Worm (Caenorhabditis elegans) whole organism, L1 larva: ENCODE measurements around the gene C07G2.5.
A peak's percentile ranks its signal among the peaks of the same experiment; 100 is the strongest.

Source experiments
- C04F5.9 ChIP-seq: sonication (generic microtip); optimal IDR thresholded peaks from 2 replicates; lab custom pipeline; 2016; ENCODE audit warnings: missing genetic modification characterization, missing compliant biosample characterization
- C16A3.4 ChIP-seq: fragments of 150-350 bp; optimal IDR thresholded peaks from 2 replicates; lab custom pipeline; 2014; ENCODE audit warnings: missing biosample characterization, missing genetic modification characterization
- C34B4.2 ChIP-seq: sonication (generic microtip); optimal IDR thresholded peaks from 2 replicates; lab custom pipeline; 2017; ENCODE audit warnings: mild to moderate bottlenecking, missing genetic modification characterization, missing compliant biosample characterization
- ceh-8 ChIP-seq: fragments of 200-800 bp; sonication (Bioruptor generic); optimal IDR thresholded peaks from 2 replicates; lab custom pipeline; 2018; ENCODE audit warnings: mild to moderate bottlenecking, missing genetic modification characterization, moderate library complexity, missing compliant biosample characterization
- ces-1 ChIP-seq: fragments of 150-350 bp; optimal IDR thresholded peaks from 2 replicates; lab custom pipeline; 2014; ENCODE audit warnings: missing biosample characterization, missing genetic modification reagents, missing genetic modification characterization
- dpl-1 ChIP-seq, 3 experiments: fragments of 150-350 bp in 2 of 3; sonication (generic microtip) in 1 of 3; optimal IDR thresholded peaks; 2 replicates each; lab custom pipeline; 2014 to 2017; ENCODE audit warnings: missing biosample characterization in 3 of 3, missing genetic modification characterization in 3 of 3, missing genetic modification reagents in 3 of 3
- efl-1 ChIP-seq, 4 experiments: fragments of 150-350 bp; optimal IDR thresholded peaks in 3 of 4; peaks in 1 of 4; 1 replicate in 1 of 4; 2 replicates in 3 of 4; lab custom pipeline; 2014; ENCODE audit warnings: missing biosample characterization in 2 of 4, missing genetic modification characterization in 2 of 4, missing genetic modification reagents in 2 of 4
- efl-3 ChIP-seq: fragments of 200-800 bp; sonication (Bioruptor generic); optimal IDR thresholded peaks from 2 replicates; lab custom pipeline; 2018; ENCODE audit warnings: mild to moderate bottlenecking, missing genetic modification characterization, missing compliant biosample characterization
- egl-13 ChIP-seq: sonication (generic microtip); optimal IDR thresholded peaks from 2 replicates; lab custom pipeline; 2016; ENCODE audit warnings: missing genotype, missing genetic modification reagents, missing genetic modification characterization, missing compliant biosample characterization
- egl-27 ChIP-seq, 2 experiments: fragments of 150-350 bp in 1 of 2; sonication (generic microtip); optimal IDR thresholded peaks; 3 replicates each; lab custom pipeline; 2017 to 2018; ENCODE audit warnings: missing biosample characterization in 2 of 2, missing genetic modification characterization in 2 of 2, missing genetic modification reagents in 2 of 2
- elt-2 ChIP-seq: sonication (generic microtip); optimal IDR thresholded peaks from 2 replicates; lab custom pipeline; 2016; ENCODE audit warnings: missing genetic modification characterization, mild to moderate bottlenecking, inconsistent platforms, missing compliant biosample characterization, missing genetic modification reagents
- elt-3 ChIP-seq, 6 experiments: fragments of 150-350 bp in 1 of 6; sonication (generic microtip); optimal IDR thresholded peaks; 2 replicates each; lab custom pipeline; 2017 to 2018; ENCODE audit warnings: missing biosample characterization in 6 of 6, missing genetic modification characterization in 6 of 6, inconsistent platforms in 1 of 6
- fkh-8 ChIP-seq: sonication (generic microtip); optimal IDR thresholded peaks from 2 replicates; lab custom pipeline; 2016; ENCODE audit warnings: mild to moderate bottlenecking, missing genetic modification characterization, missing compliant biosample characterization
- fos-1 ChIP-seq: fragments of 150-350 bp; optimal IDR thresholded peaks from 2 replicates; lab custom pipeline; 2014; ENCODE audit warnings: missing biosample characterization, missing genetic modification characterization
- grh-1 ChIP-seq: fragments of 200-800 bp; sonication (Bioruptor generic); IDR thresholded peaks from 2 replicates; pipeline ENCODE4 v1.3.6; 2022; ENCODE audit warnings: missing genetic modification reagents, missing genetic modification characterization, missing compliant biosample characterization
- hlh-4 ChIP-seq: sonication (generic microtip); optimal IDR thresholded peaks from 2 replicates; lab custom pipeline; 2016; ENCODE audit warnings: mild to moderate bottlenecking, missing genetic modification characterization, missing compliant biosample characterization
- hpl-2 ChIP-seq: fragments of 150-350 bp; optimal IDR thresholded peaks from 2 replicates; lab custom pipeline; 2014; ENCODE audit warnings: missing biosample characterization, missing genetic modification reagents, missing genetic modification characterization
- lin-14 ChIP-seq: fragments of 200-800 bp; sonication (Bioruptor generic); optimal IDR thresholded peaks from 2 replicates; lab custom pipeline; 2018; ENCODE audit warnings: mild to moderate bottlenecking, missing genetic modification characterization, moderate library complexity, missing compliant biosample characterization
- lin-35 ChIP-seq, 2 experiments: fragments of 150-350 bp; optimal IDR thresholded peaks; 2 replicates each; lab custom pipeline; 2014; ENCODE audit warnings: missing biosample characterization in 2 of 2, missing genetic modification characterization in 2 of 2, missing genetic modification reagents in 2 of 2
- lir-3 ChIP-seq: sonication (generic microtip); optimal IDR thresholded peaks from 2 replicates; lab custom pipeline; 2016; ENCODE audit warnings: mild to moderate bottlenecking, missing genetic modification characterization, moderate library complexity, missing compliant biosample characterization; ENCODE audit not compliant: poor library complexity
- lsy-2 ChIP-seq, 2 experiments: fragments of 150-350 bp; optimal IDR thresholded peaks; 2 replicates each; lab custom pipeline; 2014; ENCODE audit warnings: missing biosample characterization in 2 of 2, missing genetic modification characterization in 2 of 2
- mdl-1 ChIP-seq, 2 experiments: fragments of 150-350 bp; optimal IDR thresholded peaks; 2 replicates each; lab custom pipeline; 2014 to 2017; ENCODE audit warnings: missing biosample characterization in 2 of 2, missing genetic modification characterization in 2 of 2, inconsistent platforms in 1 of 2
- mep-1 ChIP-seq: fragments of 150-350 bp; optimal IDR thresholded peaks from 2 replicates; lab custom pipeline; 2014; ENCODE audit warnings: missing biosample characterization, missing genetic modification characterization
- nhr-19 ChIP-seq: fragments of 200-800 bp; sonication (Bioruptor generic); conservative IDR thresholded peaks from 2 replicates; pipeline ENCODE4 v1.3.6; 2022; ENCODE audit warnings: missing genetic modification characterization, missing compliant biosample characterization
- nhr-20 ChIP-seq: sonication (generic microtip); optimal IDR thresholded peaks from 2 replicates; lab custom pipeline; 2016; ENCODE audit warnings: mild to moderate bottlenecking, missing genetic modification characterization, missing compliant biosample characterization
- nhr-237 ChIP-seq: fragments of 150-350 bp; optimal IDR thresholded peaks from 2 replicates; lab custom pipeline; 2014; ENCODE audit warnings: missing biosample characterization, missing genetic modification characterization
- nhr-47 ChIP-seq: sonication (generic microtip); optimal IDR thresholded peaks from 2 replicates; lab custom pipeline; 2016; ENCODE audit warnings: mild to moderate bottlenecking, missing genetic modification characterization, moderate library complexity, missing compliant biosample characterization
- nhr-71 ChIP-seq: sonication (generic microtip); optimal IDR thresholded peaks from 2 replicates; lab custom pipeline; 2016; ENCODE audit warnings: mild to moderate bottlenecking, missing genetic modification characterization, moderate library complexity, missing compliant biosample characterization
- nhr-76 ChIP-seq: sonication (generic microtip); optimal IDR thresholded peaks from 2 replicates; lab custom pipeline; 2017; ENCODE audit warnings: missing biosample characterization, missing genetic modification characterization
- nhr-85 ChIP-seq: sonication (generic microtip); peaks from one replicate; lab custom pipeline; 2016; ENCODE audit warnings: missing genetic modification characterization, inconsistent platforms, missing compliant biosample characterization
- nhr-90 ChIP-seq: sonication (generic microtip); optimal IDR thresholded peaks from 2 replicates; lab custom pipeline; 2016; ENCODE audit warnings: mild to moderate bottlenecking, missing genetic modification characterization, missing compliant biosample characterization; ENCODE audit not compliant: poor library complexity
- pag-3 ChIP-seq: sonication (generic microtip); optimal IDR thresholded peaks from 2 replicates; lab custom pipeline; 2017; ENCODE audit warnings: missing genetic modification characterization, mild to moderate bottlenecking, missing compliant biosample characterization, antibody characterized with exemption, borderline replicate concordance; ENCODE audit not compliant: insufficient read depth
- pax-3 ChIP-seq: fragments of 200-800 bp; sonication (Bioruptor generic); optimal IDR thresholded peaks from 2 replicates; lab custom pipeline; 2018; ENCODE audit warnings: mild to moderate bottlenecking, missing genetic modification characterization, moderate library complexity, missing compliant biosample characterization
- pqm-1 ChIP-seq: sonication (generic microtip); optimal IDR thresholded peaks from 3 replicates; lab custom pipeline; 2017; ENCODE audit warnings: missing biosample characterization, missing genetic modification characterization
- rnt-1 ChIP-seq: sonication (generic microtip); optimal IDR thresholded peaks from 2 replicates; lab custom pipeline; 2016; ENCODE audit warnings: mild to moderate bottlenecking, missing genetic modification characterization, moderate library complexity, missing compliant biosample characterization
- skn-1 ChIP-seq: fragments of 150-350 bp; optimal IDR thresholded peaks from 2 replicates; lab custom pipeline; 2014; ENCODE audit warnings: missing biosample characterization, missing genetic modification characterization
- snpc-4 ChIP-seq: fragments of 150-350 bp; optimal IDR thresholded peaks from 2 replicates; lab custom pipeline; 2014; ENCODE audit warnings: missing biosample characterization, missing genetic modification characterization
- snu-23 ChIP-seq: sonication (generic microtip); optimal IDR thresholded peaks from 2 replicates; lab custom pipeline; 2016; ENCODE audit warnings: missing genetic modification characterization, missing compliant biosample characterization
- swsn-7 ChIP-seq: sonication (generic microtip); optimal IDR thresholded peaks from 2 replicates; lab custom pipeline; 2016; ENCODE audit warnings: missing genetic modification characterization, missing compliant biosample characterization
- tbx-2 ChIP-seq: sonication (generic microtip); optimal IDR thresholded peaks from 2 replicates; lab custom pipeline; 2016; ENCODE audit warnings: missing genetic modification characterization, missing compliant biosample characterization
- unc-130 ChIP-seq: fragments of 150-350 bp; optimal IDR thresholded peaks from 2 replicates; lab custom pipeline; 2017; ENCODE audit warnings: missing biosample characterization, missing genetic modification characterization, inconsistent platforms
- unc-30 ChIP-seq: sonication (generic microtip); optimal IDR thresholded peaks from 2 replicates; lab custom pipeline; 2017; ENCODE audit warnings: missing biosample characterization, missing genetic modification characterization
- unc-86 ChIP-seq: sonication (generic microtip); optimal IDR thresholded peaks from 2 replicates; lab custom pipeline; 2016; ENCODE audit warnings: missing genetic modification characterization, missing compliant biosample characterization
- unc-98 ChIP-seq: fragments of 200-800 bp; sonication (Bioruptor generic); IDR thresholded peaks from 2 replicates; pipeline ENCODE4 v1.3.6; 2022; ENCODE audit warnings: missing genetic modification characterization, missing compliant biosample characterization
- xbp-1 ChIP-seq: sonication (generic microtip); optimal IDR thresholded peaks from 2 replicates; lab custom pipeline; 2016; ENCODE audit warnings: missing genetic modification characterization, missing compliant biosample characterization
- zip-4 ChIP-seq: fragments of 200-800 bp; sonication (Bioruptor generic); optimal IDR thresholded peaks from 2 replicates; lab custom pipeline; 2018; ENCODE audit warnings: mild to moderate bottlenecking, missing genetic modification characterization, moderate library complexity, missing compliant biosample characterization
- ztf-11 ChIP-seq, 2 experiments: sonication (generic microtip); optimal IDR thresholded peaks; 2 replicates each; lab custom pipeline; 2016 to 2017; ENCODE audit warnings: missing genetic modification characterization in 2 of 2, missing biosample characterization in 1 of 2, missing compliant biosample characterization in 1 of 2
- ztf-4 ChIP-seq: fragments of 150-350 bp; optimal IDR thresholded peaks from 2 replicates; lab custom pipeline; 2014; ENCODE audit warnings: missing biosample characterization, missing genetic modification characterization

Gene C07G2.5

ce11 chrIII:4474908-4475307 is 23.9 kb downstream of the C07G2.5 start, which contains the start of gene ifet-1:
ifet-1 (minus strand) TSS chrIII:4475150.
- TF ChIP-seq skn-1 (tag; lab: Kevin White, UChicago), result no peak
- TF ChIP-seq dpl-1 (GFP tag; optimal IDR thresholded peaks at IDR 0.05; lab: Kevin White, UChicago), result no peak
- TF ChIP-seq zip-4 (GFP tag; lab: Kevin White, UChicago), result no peak
- peak; percentile 18 for TF ChIP-seq nhr-85 (tag; lab: Kevin White, UChicago)
- TF ChIP-seq C34B4.2 (tag; lab: Kevin White, UChicago), result no peak
- TF ChIP-seq, all 84 proteins: peak for 1

ce11 chrIII:4470793-4471192 is 28.0 kb downstream of the C07G2.5 start:
- no peak for TF ChIP-seq unc-98 (GFP tag; lab: Robert Waterston, UW)
- peak; percentile 62 for TF ChIP-seq swsn-7 (tag; lab: Kevin White, UChicago)
- TF ChIP-seq snu-23 (GFP tag; lab: Kevin White, UChicago), result peak; percentile 82
- no peak for TF ChIP-seq pag-3 (tag; lab: Kevin White, UChicago)
- TF ChIP-seq nhr-20 (tag; lab: Kevin White, UChicago), result peak; percentile 53
- no peak for TF ChIP-seq snpc-4 (tag; lab: Kevin White, UChicago)
- TF ChIP-seq tbx-2 (tag; lab: Kevin White, UChicago), result peak; percentile 30
- TF ChIP-seq unc-86 (tag; lab: Kevin White, UChicago), result peak; percentile 45
- TF ChIP-seq pqm-1 (tag; lab: Kevin White, UChicago), result no peak
- TF ChIP-seq unc-130 (tag; lab: Kevin White, UChicago), result no peak
- peak; percentile 28 for TF ChIP-seq efl-3 (GFP tag; lab: Kevin White, UChicago)
- TF ChIP-seq lir-3 (tag; lab: Kevin White, UChicago), result peak; percentile 82
- TF ChIP-seq C16A3.4 (tag; lab: Kevin White, UChicago), result peak; percentile 57
- no peak for TF ChIP-seq ces-1 (GFP tag; lab: Kevin White, UChicago)
- TF ChIP-seq hpl-2, result no peak
- TF ChIP-seq dpl-1 (GFP tag; optimal IDR thresholded peaks at IDR 0.05; lab: Kevin White, UChicago), result peak in 2 of 3 experiments; percentile 33 to 52
- peak in 1 of 6 experiments; percentile 50 for TF ChIP-seq elt-3 (tag; optimal IDR thresholded peaks at IDR 0.05; lab: Kevin White, UChicago)
- peak in 1 of 2 experiments; percentile 34 for TF ChIP-seq mdl-1 (tag; optimal IDR thresholded peaks at IDR 0.05; lab: Kevin White, UChicago)
- peak; percentile 24 for TF ChIP-seq egl-13 (tag; lab: Kevin White, UChicago)
- peak; percentile 67 for TF ChIP-seq mep-1 (tag; lab: Kevin White, UChicago)
- TF ChIP-seq lsy-2 (tag; optimal IDR thresholded peaks at IDR 0.05; lab: Kevin White, UChicago), result peak; percentile 73 to 79
- TF ChIP-seq nhr-90 (tag; lab: Kevin White, UChicago), result peak; percentile 58
- no peak for TF ChIP-seq pax-3 (tag; lab: Kevin White, UChicago)
- TF ChIP-seq fos-1 (tag; lab: Kevin White, UChicago), result peak; percentile 19
- TF ChIP-seq lin-14 (GFP tag; lab: Kevin White, UChicago), result peak; percentile 57
- TF ChIP-seq rnt-1 (tag; lab: Kevin White, UChicago), result peak; percentile 50
- peak; percentile 50 for TF ChIP-seq nhr-85 (tag; lab: Kevin White, UChicago)
- TF ChIP-seq efl-1 (optimal IDR thresholded peaks at IDR 0.05; lab: Kevin White, UChicago), result peak; percentile 48 to 54
- TF ChIP-seq efl-1 (GFP tag; optimal IDR thresholded peaks at IDR 0.05 in 1 of 2; lab: Kevin White, UChicago), result peak; percentile 27 to 93
- TF ChIP-seq C04F5.9 (tag; lab: Kevin White, UChicago), result no peak
- TF ChIP-seq unc-30 (tag; lab: Kevin White, UChicago), result no peak
- TF ChIP-seq egl-27 (tag; optimal IDR thresholded peaks at IDR 0.05; lab: Kevin White, UChicago), result no peak
- peak; percentile 72 for TF ChIP-seq nhr-71 (tag; lab: Kevin White, UChicago)
- no peak for TF ChIP-seq hlh-4 (tag; lab: Kevin White, UChicago)
- TF ChIP-seq fkh-8 (tag; lab: Kevin White, UChicago), result peak; percentile 78
- TF ChIP-seq xbp-1 (tag; lab: Kevin White, UChicago), result peak; percentile 44
- peak; percentile 57 for TF ChIP-seq nhr-19
- peak; percentile 71 for TF ChIP-seq nhr-47 (tag; lab: Kevin White, UChicago)
- TF ChIP-seq skn-1 (tag; lab: Kevin White, UChicago), result peak; percentile 26
- TF ChIP-seq nhr-76 (tag; lab: Kevin White, UChicago), result no peak
- TF ChIP-seq ztf-11 (tag; optimal IDR thresholded peaks at IDR 0.05; lab: Kevin White, UChicago), result peak in 1 of 2 experiments; percentile 21
- peak; percentile 0 for TF ChIP-seq elt-2
- TF ChIP-seq grh-1 (GFP tag; lab: Robert Waterston, UW), result peak; percentile 16; the same call in 1 of the 2 replicates
- peak; percentile 51 to 60 for TF ChIP-seq lin-35 (GFP tag; optimal IDR thresholded peaks at IDR 0.05; lab: Kevin White, UChicago)
- peak; percentile 19 for TF ChIP-seq ceh-8 (GFP tag; lab: Kevin White, UChicago)
- peak; percentile 53 for TF ChIP-seq ztf-4 (tag; lab: Kevin White, UChicago)
- no peak for TF ChIP-seq nhr-237 (tag; lab: Kevin White, UChicago)
